Fruit fly (Drosophila melanogaster) whole organism, embryonic: ENCODE data around the gene CG6465.

ENCODE experiments used
- Ada2b ChIP-seq: fragments of 200-800 bp; sonication (Bioruptor generic); IDR thresholded peaks from 2 replicates; pipeline ENCODE4 v1.3.6; 2022; ENCODE audit warnings: missing biosample characterization, missing genetic modification characterization
- Atf-2 ChIP-seq: fragments of 200-800 bp; sonication (Bioruptor generic); optimal IDR thresholded peaks from 2 replicates; lab custom pipeline; 2016; ENCODE audit warnings: missing biosample characterization, missing genetic modification characterization
- CG10147 ChIP-seq: fragments of 200-800 bp; sonication (Bioruptor generic); optimal IDR thresholded peaks from 2 replicates; lab custom pipeline; 2019; ENCODE audit warnings: missing biosample characterization, mild to moderate bottlenecking, missing genetic modification characterization, moderate library complexity
- CG10543 ChIP-seq: fragments of 200-800 bp; sonication (Bioruptor generic); optimal IDR thresholded peaks from 3 replicates; lab custom pipeline; 2017; ENCODE audit warnings: missing biosample characterization, mild to moderate bottlenecking, missing genetic modification characterization, moderate library complexity
- CG10565 ChIP-seq: fragments of 200-800 bp; sonication (Bioruptor generic); optimal IDR thresholded peaks from 3 replicates; lab custom pipeline; 2016; ENCODE audit warnings: missing biosample characterization, mild to moderate bottlenecking, missing genetic modification characterization
- CG10654 ChIP-seq: fragments of 200-800 bp; sonication (Bioruptor generic); optimal IDR thresholded peaks from 2 replicates; lab custom pipeline; 2016; ENCODE audit warnings: missing biosample characterization, missing genetic modification characterization
- CG12236 ChIP-seq: fragments of 200-800 bp; sonication (Bioruptor generic); optimal IDR thresholded peaks from 2 replicates; lab custom pipeline; 2016; ENCODE audit warnings: missing biosample characterization, missing genetic modification characterization
- CG12299 ChIP-seq: fragments of 200-800 bp; sonication (Bioruptor generic); optimal IDR thresholded peaks from 2 replicates; lab custom pipeline; 2018; ENCODE audit warnings: missing biosample characterization, mild to moderate bottlenecking, missing genetic modification characterization
- CG12769 ChIP-seq: fragments of 200-800 bp; sonication (Bioruptor generic); optimal IDR thresholded peaks from 2 replicates; lab custom pipeline; 2019; ENCODE audit warnings: missing biosample characterization, mild to moderate bottlenecking, missing genetic modification characterization, moderate library complexity
- CG13123 ChIP-seq: fragments of 200-800 bp; sonication (Bioruptor generic); optimal IDR thresholded peaks from 2 replicates; lab custom pipeline; 2016; ENCODE audit warnings: missing biosample characterization, missing genetic modification characterization
- CG14014 ChIP-seq: fragments of 200-800 bp; sonication (Bioruptor generic); IDR thresholded peaks from 2 replicates; pipeline ENCODE4 v1.3.6; 2022; ENCODE audit warnings: missing biosample characterization, missing genetic modification characterization
- CG15269 ChIP-seq: fragments of 200-800 bp; sonication (Bioruptor generic); optimal IDR thresholded peaks from 2 replicates; lab custom pipeline; 2018; ENCODE audit warnings: missing biosample characterization, mild to moderate bottlenecking, missing genetic modification characterization, moderate library complexity
- CG18764 ChIP-seq: fragments of 200-800 bp; sonication (Bioruptor generic); optimal IDR thresholded peaks from 3 replicates; lab custom pipeline; 2016; ENCODE audit warnings: missing biosample characterization, missing genetic modification characterization
- CG2875 ChIP-seq: fragments of 200-800 bp; sonication (Bioruptor generic); optimal IDR thresholded peaks from 2 replicates; lab custom pipeline; 2017; ENCODE audit warnings: missing biosample characterization, mild to moderate bottlenecking, missing genetic modification characterization, missing genetic modification reagents
- CG32767 ChIP-seq: fragments of 200-800 bp; sonication (Bioruptor generic); IDR thresholded peaks from 2 replicates; pipeline ENCODE4 v1.3.6; 2022; ENCODE audit warnings: missing biosample characterization, missing genetic modification characterization
- CG3407 ChIP-seq: fragments of 200-800 bp; sonication (Bioruptor generic); optimal IDR thresholded peaks from 2 replicates; lab custom pipeline; 2018; ENCODE audit warnings: missing biosample characterization, mild to moderate bottlenecking, missing genetic modification characterization
- CG34422 ChIP-seq: fragments of 200-800 bp; sonication (Bioruptor generic); IDR thresholded peaks from 3 replicates; pipeline ENCODE4 v1.3.6; 2022; ENCODE audit warnings: missing biosample characterization, missing genetic modification characterization
- CG4424 ChIP-seq: fragments of 200-800 bp; sonication (Bioruptor generic); optimal IDR thresholded peaks from 3 replicates; lab custom pipeline; 2016; ENCODE audit warnings: missing biosample characterization, missing genetic modification characterization
- CG4854 ChIP-seq: fragments of 200-800 bp; sonication (Bioruptor generic); optimal IDR thresholded peaks from 2 replicates; lab custom pipeline; 2016; ENCODE audit warnings: missing biosample characterization, missing genetic modification characterization, inconsistent platforms
- CG5180 ChIP-seq: fragments of 200-800 bp; sonication (Bioruptor generic); optimal IDR thresholded peaks from 3 replicates; lab custom pipeline; 2017; ENCODE audit warnings: missing biosample characterization, missing genetic modification characterization, mild to moderate bottlenecking, moderate library complexity, missing genetic modification reagents
- CG6272 ChIP-seq: fragments of 200-800 bp; sonication (Bioruptor generic); IDR thresholded peaks from 2 replicates; pipeline ENCODE4 v1.3.6; 2022; ENCODE audit warnings: missing biosample characterization, missing genetic modification characterization
- CG6689 ChIP-seq: fragments of 200-800 bp; sonication (Bioruptor generic); IDR thresholded peaks from 2 replicates; pipeline ENCODE4 v1.3.6; 2022; ENCODE audit warnings: missing biosample characterization, missing genetic modification characterization
- CG6854 ChIP-seq: fragments of 200-800 bp; sonication (Bioruptor generic); optimal IDR thresholded peaks from 3 replicates; lab custom pipeline; 2017; ENCODE audit warnings: missing biosample characterization, mild to moderate bottlenecking, missing genetic modification characterization
- CG7271 ChIP-seq: fragments of 200-800 bp; sonication (Bioruptor generic); optimal IDR thresholded peaks from 2 replicates; lab custom pipeline; 2018; ENCODE audit warnings: missing biosample characterization, mild to moderate bottlenecking, missing genetic modification characterization, moderate library complexity
- Gsc ChIP-seq: fragments of 200-800 bp; sonication (Bioruptor generic); IDR thresholded peaks from 2 replicates; pipeline ENCODE4 v1.3.6; 2022; ENCODE audit warnings: missing biosample characterization, missing genetic modification characterization
- Hand ChIP-seq: fragments of 200-800 bp; sonication (Bioruptor generic); optimal IDR thresholded peaks from 2 replicates; lab custom pipeline; 2017; ENCODE audit warnings: mild to moderate bottlenecking, missing biosample characterization, missing genetic modification reagents, missing genetic modification characterization
- Hmr ChIP-seq: fragments of 200-800 bp; sonication (Bioruptor generic); optimal IDR thresholded peaks from 3 replicates; lab custom pipeline; 2017; ENCODE audit warnings: mild to moderate bottlenecking, missing biosample characterization, missing genetic modification reagents, missing genetic modification characterization
- Med ChIP-seq: fragments of 200-800 bp; sonication (Bioruptor generic); peaks from one replicate; lab custom pipeline; 2016; ENCODE audit warnings: missing biosample characterization, missing genetic modification characterization, mild to moderate bottlenecking, inconsistent platforms, moderate library complexity
- NK7.1 ChIP-seq: fragments of 200-800 bp; sonication (Bioruptor generic); optimal IDR thresholded peaks from 3 replicates; lab custom pipeline; 2016; ENCODE audit warnings: missing biosample characterization, missing genetic modification characterization
- Opbp ChIP-seq: fragments of 200-800 bp; sonication (Bioruptor generic); IDR thresholded peaks from 3 replicates; pipeline ENCODE4 v1.3.6; 2022; ENCODE audit warnings: missing biosample characterization, missing genetic modification characterization; ENCODE audit not compliant: partially characterized antibody
- TFAM ChIP-seq: fragments of 200-800 bp; sonication (Bioruptor generic); optimal IDR thresholded peaks from 2 replicates; lab custom pipeline; 2017; ENCODE audit warnings: missing biosample characterization, missing genetic modification characterization, inconsistent platforms
- YL-1 ChIP-seq: fragments of 200-800 bp; sonication (Bioruptor generic); optimal IDR thresholded peaks from 3 replicates; lab custom pipeline; 2017; ENCODE audit warnings: missing biosample characterization, mild to moderate bottlenecking, missing genetic modification characterization
- ab ChIP-seq: fragments of 200-800 bp; sonication (Bioruptor generic); optimal IDR thresholded peaks from 2 replicates; lab custom pipeline; 2016; ENCODE audit warnings: missing biosample characterization, missing genetic modification characterization
- az2 ChIP-seq: fragments of 200-800 bp; sonication (Bioruptor generic); optimal IDR thresholded peaks from 3 replicates; lab custom pipeline; 2016; ENCODE audit warnings: missing biosample characterization, missing genetic modification characterization
- dysf ChIP-seq: fragments of 200-800 bp; sonication (Bioruptor generic); IDR thresholded peaks from 3 replicates; pipeline ENCODE4 v1.3.6; 2022; ENCODE audit warnings: missing biosample characterization, missing genetic modification characterization
- en ChIP-seq: fragments of 200-800 bp; sonication (Bioruptor generic); optimal IDR thresholded peaks from 2 replicates; lab custom pipeline; 2016; ENCODE audit warnings: missing biosample characterization, missing genetic modification characterization
- ftz-f1 ChIP-seq: fragments of 200-800 bp; sonication (Bioruptor generic); optimal IDR thresholded peaks from 2 replicates; lab custom pipeline; 2016; ENCODE audit warnings: missing biosample characterization, missing genetic modification characterization
- hkb ChIP-seq, 2 experiments: fragments of 200-800 bp in 1 of 2; fragments of >200 bp in 1 of 2; sonication (Bioruptor generic) in 1 of 2; IDR thresholded peaks in 1 of 2; optimal IDR thresholded peaks in 1 of 2; 2 replicates each; pipeline versions ENCODE4 v1.3.6 to Lab custom; 2017 to 2022; ENCODE audit warnings: missing biosample characterization in 1 of 2, missing genetic modification characterization in 1 of 2
- jing ChIP-seq: fragments of 200-800 bp; sonication (Bioruptor generic); optimal IDR thresholded peaks from 2 replicates; lab custom pipeline; 2018; ENCODE audit warnings: missing biosample characterization, mild to moderate bottlenecking, missing genetic modification characterization
- lbe ChIP-seq: fragments of 200-800 bp; sonication (Bioruptor generic); optimal IDR thresholded peaks from 2 replicates; lab custom pipeline; 2016; ENCODE audit warnings: missing biosample characterization, mild to moderate bottlenecking, missing genetic modification characterization
- lola ChIP-seq, 3 experiments: fragments of >200 bp in 2 of 3; fragments of 200-800 bp in 1 of 3; sonication (Bioruptor generic) in 1 of 3; optimal IDR thresholded peaks; 2 replicates each; lab custom pipeline; 2017 to 2019; ENCODE audit warnings: missing biosample characterization in 3 of 3, missing genetic modification characterization in 3 of 3, mild to moderate bottlenecking in 1 of 3, moderate library complexity in 1 of 3
- maf-S ChIP-seq: fragments of 200-800 bp; sonication (Bioruptor generic); optimal IDR thresholded peaks from 2 replicates; lab custom pipeline; 2016; ENCODE audit warnings: missing biosample characterization, missing genetic modification characterization
- p53 ChIP-seq: fragments of 200-800 bp; sonication (Bioruptor generic); optimal IDR thresholded peaks from 2 replicates; lab custom pipeline; 2016; ENCODE audit warnings: missing biosample characterization, missing genetic modification characterization
- pfk ChIP-seq: fragments of 200-800 bp; sonication (Bioruptor generic); optimal IDR thresholded peaks from 2 replicates; lab custom pipeline; 2018; ENCODE audit warnings: missing biosample characterization, mild to moderate bottlenecking, missing genetic modification characterization, moderate library complexity
- pita ChIP-seq: fragments of 200-800 bp; sonication (Bioruptor generic); optimal IDR thresholded peaks from 2 replicates; lab custom pipeline; 2017; ENCODE audit warnings: missing biosample characterization, mild to moderate bottlenecking, missing genetic modification characterization
- ranshi ChIP-seq: fragments of 200-800 bp; sonication (Bioruptor generic); IDR thresholded peaks from 2 replicates; pipeline ENCODE4 v1.3.6; 2022; ENCODE audit warnings: missing biosample characterization, missing genetic modification characterization
- sc ChIP-seq, 3 experiments: fragments of >200 bp in 2 of 3; fragments of 200-800 bp in 1 of 3; sonication (Bioruptor generic) in 1 of 3; optimal IDR thresholded peaks; 2 replicates in 2 of 3; 3 replicates in 1 of 3; lab custom pipeline; 2017; ENCODE audit warnings: mild to moderate bottlenecking in 1 of 3, missing biosample characterization in 1 of 3, missing genetic modification characterization in 1 of 3, missing genetic modification reagents in 1 of 3
- so ChIP-seq: fragments of 200-800 bp; sonication (Bioruptor generic); IDR thresholded peaks from 3 replicates; pipeline ENCODE4 v1.3.6; 2022; ENCODE audit warnings: missing biosample characterization, missing genetic modification characterization
- tin ChIP-seq: fragments of 200-800 bp; sonication (Bioruptor generic); optimal IDR thresholded peaks from 3 replicates; lab custom pipeline; 2016; ENCODE audit warnings: missing biosample characterization, missing genetic modification characterization
- wek ChIP-seq: fragments of 200-800 bp; sonication (Bioruptor generic); optimal IDR thresholded peaks from 3 replicates; lab custom pipeline; 2018; ENCODE audit warnings: missing biosample characterization, mild to moderate bottlenecking, missing genetic modification characterization, moderate library complexity

CG6465 gene

DNA sequence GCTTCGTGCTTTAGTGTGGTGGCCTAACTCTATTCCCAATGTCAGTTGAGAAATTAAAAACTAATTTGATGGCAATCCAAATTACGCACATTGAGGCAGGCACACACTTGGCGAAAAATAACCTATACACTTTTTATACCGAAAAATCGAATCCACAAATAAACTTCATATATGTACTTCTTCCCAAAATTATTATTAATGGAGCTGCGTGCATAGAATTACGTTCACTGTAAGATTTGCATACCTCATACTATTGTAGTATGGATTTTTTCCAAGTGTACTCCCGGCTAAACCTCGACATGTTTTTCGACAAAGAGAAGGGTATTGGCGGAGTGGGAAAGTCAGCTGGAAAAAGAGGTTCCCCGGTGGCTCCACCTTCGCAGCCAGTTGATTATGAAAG is 7.2 kb upstream of the CG6465 start:
- TF ChIP-seq CG14014 (GFP tag; lab: Robert Waterston, UW) (peak; percentile 70), hkb (optimal IDR thresholded peaks at IDR 0.05; lab: Kevin White, UChicago) (no peak), hkb (GFP tag; IDR thresholded peaks at IDR 0.05; lab: Robert Waterston, UW) (peak; percentile 84), CG3407 (GFP tag; lab: Kevin White, UChicago) (peak; percentile 34), sc (optimal IDR thresholded peaks at IDR 0.05; lab: Kevin White, UChicago) (no peak), sc (GFP tag; optimal IDR thresholded peaks at IDR 0.05; lab: Kevin White, UChicago) (no peak), lbe (GFP tag; lab: Kevin White, UChicago) (no peak), CG6689 (GFP tag; lab: Robert Waterston, UW) (peak; percentile 72), CG12769 (peak; percentile 62), CG12236 (GFP tag; lab: Kevin White, UChicago) (no peak), CG6854 (no peak), Ada2b (GFP tag; lab: Robert Waterston, UW) (no peak), CG18764 (peak; percentile 36), CG32767 (peak; percentile 71; the same call in 1 of the 2 replicates), TFAM (GFP tag; lab: Kevin White, UChicago) (peak; percentile 25), p53 (GFP tag; lab: Kevin White, UChicago) (peak; percentile 39), so (GFP tag; lab: Robert Waterston, UW) (peak; percentile 62; the same call in 1 of the 3 replicates), NK7.1 (GFP tag; lab: Kevin White, UChicago) (no peak), Atf-2 (GFP tag; lab: Kevin White, UChicago) (peak; percentile 6), az2 (peak; percentile 63), Gsc (GFP tag; lab: Robert Waterston, UW) (0 out of 2 replicates have a peak, but pooled peaks have one; percentile 37), Opbp (GFP tag; lab: Robert Waterston, UW) (no peak), jing (GFP tag; lab: Kevin White, UChicago) (peak; percentile 50), en (GFP tag; lab: Kevin White, UChicago) (peak; percentile 46), CG10543 (GFP tag; lab: Kevin White, UChicago) (no peak), CG13123 (peak; percentile 10), CG5180 (peak; percentile 66), CG4854 (GFP tag; lab: Kevin White, UChicago) (no peak), pfk (GFP tag; lab: Kevin White, UChicago) (no peak), Med (peak; percentile 93), CG15269 (tag; lab: Kevin White, UChicago) (peak; percentile 73), YL-1 (GFP tag; lab: Kevin White, UChicago) (no peak), CG4424 (peak; percentile 65), pita (no peak), lola (GFP tag; optimal IDR thresholded peaks at IDR 0.05; lab: Kevin White, UChicago) (no peak), CG34422 (GFP tag; lab: Robert Waterston, UW) (no peak; the same call in 2 of the 3 replicates), dysf (GFP tag; lab: Robert Waterston, UW) (peak; percentile 78), tin (GFP tag; lab: Kevin White, UChicago) (peak; percentile 60), ab (GFP tag; lab: Kevin White, UChicago) (peak; percentile 28), CG6272 (GFP tag; lab: Robert Waterston, UW) (peak; percentile 50), Hand (no peak), maf-S (GFP tag; lab: Kevin White, UChicago) (no peak), CG12299 (no peak), wek (GFP tag; lab: Kevin White, UChicago) (peak; percentile 13), CG2875 (GFP tag; lab: Kevin White, UChicago) (peak; percentile 45), CG10565 (GFP tag; lab: Kevin White, UChicago) (no peak), CG10654 (GFP tag; lab: Kevin White, UChicago) (peak; percentile 63), CG10147 (GFP tag; lab: Kevin White, UChicago) (peak; percentile 67), ftz-f1 (GFP tag; lab: Kevin White, UChicago) (no peak), ranshi (peak; percentile 49; the same call in 1 of the 2 replicates), CG7271 (tag; lab: Kevin White, UChicago) (peak; percentile 16), Hmr (GFP tag; lab: Kevin White, UChicago) (peak; percentile 45)
